Worm (Caenorhabditis elegans): Measurements from ENCODE around the gene T27A10.6.
A peak's percentile ranks its signal among the peaks of the same experiment; 100 is the strongest.

Gene T27A10.6

ce11 chrX:3572490-3572889 lies 23.7 kb downstream of the T27A10.6 start, which contains the start of gene vit-3:
vit-3 (minus strand) TSS chrX:3572549.
- TF ChIP-seq lag-1 (GFP tag; IDR thresholded peaks at IDR 0.05) (no peak), ets-4 (GFP tag; optimal IDR thresholded peaks at IDR 0.05) (no peak), ceh-100 (GFP tag; IDR thresholded peaks at IDR 0.05) (no peak), K11D2.4 (GFP tag; IDR thresholded peaks at IDR 0.05) (no peak), snpc-1.1 (tag; optimal IDR thresholded peaks at IDR 0.05; ENCODE audit: insufficient read depth) (no peak), rpc-1 (optimal IDR thresholded peaks at IDR 0.05) (no peak), rpc-1 (tag; optimal IDR thresholded peaks at IDR 0.05) (no peak), nhr-80 (tag; optimal IDR thresholded peaks at IDR 0.05) (peak; percentile 69), Y95B8A.8 (GFP tag; IDR thresholded peaks at IDR 0.05) (no peak), hsf-1 (GFP tag; IDR thresholded peaks at IDR 0.05) (no peak), atf-7 (tag; optimal IDR thresholded peaks at IDR 0.05) (peak; percentile 13), let-607 (tag; optimal IDR thresholded peaks at IDR 0.05) (peak; percentile 67 to 70), sea-2 (GFP tag; IDR thresholded peaks at IDR 0.05) (no peak), ztf-22 (GFP tag; optimal IDR thresholded peaks at IDR 0.05) (peak; percentile 32), ceh-79 (tag; optimal IDR thresholded peaks at IDR 0.05) (no peak)

- TF ChIP-seq nhr-90 (tag; optimal IDR thresholded peaks at IDR 0.05) (peak; percentile 30), mxl-1 (tag; optimal IDR thresholded peaks at IDR 0.05) (no peak), akir-1 (GFP tag; optimal IDR thresholded peaks at IDR 0.05) (no peak), hrde-1 (tag; optimal IDR thresholded peaks at IDR 0.05; ENCODE audit: borderline replicate concordance) (no peak), ztf-6 (GFP tag; IDR thresholded peaks at IDR 0.05) (no peak), rec-8 (tag; optimal IDR thresholded peaks at IDR 0.05) (no peak), B0336.3 (GFP tag; IDR thresholded peaks at IDR 0.05) (peak; percentile 42; the same call in 1 of the 2 replicates), Y53G8AR.9 (GFP tag; conservative IDR thresholded peaks at IDR 0.05) (peak; percentile 91), madf-10 (tag; optimal IDR thresholded peaks at IDR 0.05) (peak; percentile 28), atf-7 (tag; optimal IDR thresholded peaks at IDR 0.05) (peak; percentile 80), nfyb-1 (GFP tag; IDR thresholded peaks at IDR 0.05) (0 out of 2 replicates have a peak, but pooled peaks have one; percentile 11), let-607 (tag; optimal IDR thresholded peaks at IDR 0.05) (peak in 1 of 2 experiments; percentile 4), pbrm-1 (GFP tag; IDR thresholded peaks at IDR 0.05) (0 out of 2 replicates have a peak, but pooled peaks have one; percentile 14), fkh-3 (tag; optimal IDR thresholded peaks at IDR 0.05) (no peak), ztf-3 (GFP tag; optimal IDR thresholded peaks at IDR 0.05) (peak; percentile 39), Y56A3A.18 (GFP tag; IDR thresholded peaks at IDR 0.05) (peak; percentile 78), madf-3 (GFP tag; IDR thresholded peaks at IDR 0.05) (0 out of 2 replicates have a peak, but pooled peaks have one; percentile 71), somi-1 (GFP tag; optimal IDR thresholded peaks at IDR 0.05) (no peak), tlf-1 (GFP tag; optimal IDR thresholded peaks at IDR 0.05) (peak; percentile 28), nfya-1 (tag; optimal IDR thresholded peaks at IDR 0.05; ENCODE audit: borderline replicate concordance, insufficient read depth) (no peak), zim-3 (tag; optimal IDR thresholded peaks at IDR 0.05) (no peak), repo-1 (tag; optimal IDR thresholded peaks at IDR 0.05) (peak; percentile 37)
These were observed 29.3 kb downstream of the T27A10.6 start for ce11 chrX:3566856-3567255.

ce11 chrX:3563903-3564302 lies 32.2 kb downstream of the T27A10.6 start, which contains the start of gene vit-4:
vit-4 (minus strand) TSS chrX:3563965.
- peak; percentile 71 for TF ChIP-seq nhr-80 (tag; optimal IDR thresholded peaks at IDR 0.05)
- no peak for TF ChIP-seq lin-40 (tag; optimal IDR thresholded peaks at IDR 0.05)
- TF ChIP-seq let-607 (tag; optimal IDR thresholded peaks at IDR 0.05): peak in 1 of 2 experiments; percentile 26
